Worm (Caenorhabditis elegans) whole organism, L3 larva: ENCODE data around the gene C12D8.13.

Experiments used
- R02D3.7 ChIP-seq: fragments of 150-350 bp; optimal IDR thresholded peaks from 2 replicates; lab custom pipeline; 2014; ENCODE audit warnings: missing biosample characterization, missing genetic modification characterization
- aly-2 ChIP-seq: fragments of 150-350 bp; optimal IDR thresholded peaks from 2 replicates; lab custom pipeline; 2014; ENCODE audit warnings: missing biosample characterization, missing genetic modification characterization
- ama-1 ChIP-seq: fragments of 150-350 bp; optimal IDR thresholded peaks from 2 replicates; lab custom pipeline; 2018
- ceh-16 ChIP-seq: sonication (generic microtip); optimal IDR thresholded peaks from 2 replicates; lab custom pipeline; 2017; ENCODE audit warnings: missing biosample characterization, missing genetic modification characterization
- ceh-28 ChIP-seq: fragments of 150-350 bp; optimal IDR thresholded peaks from 2 replicates; lab custom pipeline; 2014; ENCODE audit warnings: missing biosample characterization, missing genetic modification reagents, missing genetic modification characterization
- ceh-82 ChIP-seq: fragments of 150-350 bp; optimal IDR thresholded peaks from 2 replicates; lab custom pipeline; 2014; ENCODE audit warnings: missing biosample characterization, missing genetic modification characterization
- ceh-9 ChIP-seq: sonication (generic microtip); optimal IDR thresholded peaks from 2 replicates; lab custom pipeline; 2018; ENCODE audit warnings: missing biosample characterization, missing genetic modification characterization
- daf-12 ChIP-seq: fragments of 150-350 bp; optimal IDR thresholded peaks from 2 replicates; lab custom pipeline; 2014; ENCODE audit warnings: missing biosample characterization, missing genetic modification reagents, missing genetic modification characterization
- egl-5 ChIP-seq: fragments of 150-350 bp; optimal IDR thresholded peaks from 2 replicates; lab custom pipeline; 2017; ENCODE audit warnings: missing biosample characterization, missing genetic modification reagents, missing genetic modification characterization, inconsistent platforms
- elt-2 ChIP-seq: sonication (generic microtip); optimal IDR thresholded peaks from 2 replicates; lab custom pipeline; 2016; ENCODE audit warnings: missing genetic modification reagents, mild to moderate bottlenecking, missing genetic modification characterization, missing compliant biosample characterization
- elt-3 ChIP-seq, 3 experiments: fragments of 150-350 bp in 1 of 3; sonication (generic microtip) in 2 of 3; optimal IDR thresholded peaks; 2 replicates in 2 of 3; 4 replicates in 1 of 3; lab custom pipeline; 2014 to 2017; ENCODE audit warnings: missing biosample characterization in 3 of 3, missing genetic modification characterization in 3 of 3
- fkh-10 ChIP-seq: sonication (generic microtip); optimal IDR thresholded peaks from 2 replicates; lab custom pipeline; 2017; ENCODE audit warnings: missing biosample characterization, missing genetic modification reagents, missing genetic modification characterization
- fkh-2 ChIP-seq: fragments of 150-350 bp; optimal IDR thresholded peaks from 2 replicates; lab custom pipeline; 2014; ENCODE audit warnings: missing biosample characterization, missing genetic modification reagents, missing genetic modification characterization
- hmg-11 ChIP-seq: sonication (generic microtip); optimal IDR thresholded peaks from 2 replicates; lab custom pipeline; 2016; ENCODE audit warnings: missing genetic modification characterization, missing compliant biosample characterization
- jun-1 ChIP-seq: fragments of 150-350 bp; optimal IDR thresholded peaks from 2 replicates; lab custom pipeline; 2014; ENCODE audit warnings: missing biosample characterization, missing genetic modification reagents, missing genetic modification characterization
- lin-15B ChIP-seq: fragments of 150-350 bp; optimal IDR thresholded peaks from 2 replicates; lab custom pipeline; 2014; ENCODE audit warnings: missing biosample characterization, missing genetic modification characterization
- lin-39 ChIP-seq: fragments of 150-350 bp; optimal IDR thresholded peaks from 2 replicates; lab custom pipeline; 2018; ENCODE audit warnings: missing biosample characterization, missing genetic modification reagents, missing genetic modification characterization
- mdl-1 ChIP-seq: fragments of 150-350 bp; optimal IDR thresholded peaks from 2 replicates; lab custom pipeline; 2014; ENCODE audit warnings: missing biosample characterization, missing genetic modification characterization
- nfya-1 ChIP-seq: sonication (generic microtip); optimal IDR thresholded peaks from 2 replicates; lab custom pipeline; 2017; ENCODE audit warnings: missing genetic modification characterization, mild to moderate bottlenecking, missing compliant biosample characterization, antibody characterized with exemption, moderate library complexity; ENCODE audit not compliant: insufficient read depth
- nhr-11 ChIP-seq: fragments of 150-350 bp; optimal IDR thresholded peaks from 2 replicates; lab custom pipeline; 2014; ENCODE audit warnings: missing biosample characterization, missing genetic modification characterization
- nhr-12 ChIP-seq: fragments of 150-350 bp; optimal IDR thresholded peaks from 2 replicates; lab custom pipeline; 2014; ENCODE audit warnings: missing biosample characterization, missing genetic modification characterization
- nhr-23 ChIP-seq: fragments of 150-350 bp; optimal IDR thresholded peaks from 2 replicates; lab custom pipeline; 2014; ENCODE audit warnings: missing biosample characterization, missing genetic modification reagents, missing genetic modification characterization
- nhr-237 ChIP-seq: fragments of 150-350 bp; optimal IDR thresholded peaks from 2 replicates; lab custom pipeline; 2014; ENCODE audit warnings: missing biosample characterization, missing genetic modification characterization
- nhr-25 ChIP-seq: sonication (generic microtip); optimal IDR thresholded peaks from 2 replicates; lab custom pipeline; 2017; ENCODE audit warnings: missing biosample characterization, missing genetic modification characterization
- nhr-28 ChIP-seq: fragments of 150-350 bp; optimal IDR thresholded peaks from 2 replicates; lab custom pipeline; 2014; ENCODE audit warnings: missing biosample characterization, missing genetic modification characterization
- nhr-43 ChIP-seq: sonication (generic microtip); optimal IDR thresholded peaks from 2 replicates; lab custom pipeline; 2016; ENCODE audit warnings: mild to moderate bottlenecking, missing genetic modification characterization, missing compliant biosample characterization; ENCODE audit not compliant: poor library complexity, severe bottlenecking
- nhr-67 ChIP-seq: fragments of 150-350 bp; optimal IDR thresholded peaks from 2 replicates; lab custom pipeline; 2014; ENCODE audit warnings: missing biosample characterization, missing genetic modification characterization
- pha-4 ChIP-seq: fragments of 150-350 bp; optimal IDR thresholded peaks from 2 replicates; lab custom pipeline; 2014; ENCODE audit warnings: missing biosample characterization, missing genetic modification reagents, missing genetic modification characterization
- pqm-1 ChIP-seq: fragments of 150-350 bp; optimal IDR thresholded peaks from 2 replicates; lab custom pipeline; 2017; ENCODE audit warnings: missing biosample characterization, missing genetic modification characterization, inconsistent platforms
- sea-2 ChIP-seq: fragments of 150-350 bp; sonication (generic microtip); optimal IDR thresholded peaks from 4 replicates; lab custom pipeline; 2014; ENCODE audit warnings: missing biosample characterization, missing genetic modification reagents, missing genetic modification characterization
- snpc-4 ChIP-seq: fragments of 150-350 bp; optimal IDR thresholded peaks from 2 replicates; lab custom pipeline; 2014; ENCODE audit warnings: missing biosample characterization, missing genetic modification characterization
- tbx-2 ChIP-seq: sonication (generic microtip); optimal IDR thresholded peaks from 2 replicates; lab custom pipeline; 2016; ENCODE audit warnings: mild to moderate bottlenecking, missing genetic modification characterization, missing compliant biosample characterization
- unc-62 ChIP-seq: fragments of 150-350 bp; sonication (generic microtip); optimal IDR thresholded peaks from 4 replicates; lab custom pipeline; 2014; ENCODE audit warnings: missing biosample characterization, missing genetic modification reagents, missing genetic modification characterization
- zag-1 ChIP-seq: fragments of 150-350 bp; optimal IDR thresholded peaks from 2 replicates; lab custom pipeline; 2014; ENCODE audit warnings: missing biosample characterization, missing genetic modification characterization
- ztf-11 ChIP-seq: fragments of 150-350 bp; optimal IDR thresholded peaks from 2 replicates; lab custom pipeline; 2014; ENCODE audit warnings: missing biosample characterization, missing genetic modification characterization
- ztf-4 ChIP-seq: fragments of 150-350 bp; optimal IDR thresholded peaks from 2 replicates; lab custom pipeline; 2014; ENCODE audit warnings: missing biosample characterization, missing genetic modification characterization

C12D8.13 gene

ce11 chrV:10256050-10256449 lies 35.5 kb upstream of the C12D8.13 start, which contains the start of gene nhr-232:
Gene nhr-232, plus strand, starts transcription at chrV:10256170.
- no peak for TF ChIP-seq nhr-11 (tag; lab: Kevin White, UChicago)
- no peak for TF ChIP-seq ceh-9
- no peak for TF ChIP-seq zag-1 (tag; lab: Kevin White, UChicago)
- TF ChIP-seq tbx-2: no peak
- no peak for TF ChIP-seq ceh-28
- no peak for TF ChIP-seq egl-5 (tag; lab: Kevin White, UChicago)
- TF ChIP-seq nhr-67 (tag; lab: Kevin White, UChicago): no peak
- TF ChIP-seq nhr-28 (tag; lab: Kevin White, UChicago): no peak
- TF ChIP-seq jun-1 (tag; lab: Kevin White, UChicago): peak; percentile 27
- no peak for TF ChIP-seq lin-39 (tag; lab: Kevin White, UChicago)
- peak; percentile 81 for TF ChIP-seq elt-2 (tag; lab: Kevin White, UChicago)
- TF ChIP-seq mdl-1 (tag; lab: Kevin White, UChicago): no peak
- peak; percentile 70 for TF ChIP-seq pha-4 (tag; lab: Kevin White, UChicago)
- no peak for TF ChIP-seq nhr-12 (tag; lab: Kevin White, UChicago)
- no peak for TF ChIP-seq nhr-237 (tag; lab: Kevin White, UChicago)
- no peak for TF ChIP-seq R02D3.7 (tag; lab: Kevin White, UChicago)
- TF ChIP-seq pqm-1 (tag; lab: Kevin White, UChicago): peak; percentile 84
- TF ChIP-seq elt-3 (tag; optimal IDR thresholded peaks at IDR 0.05; lab: Kevin White, UChicago): no peak
- TF ChIP-seq fkh-10 (GFP tag; lab: Kevin White, UChicago): no peak
- TF ChIP-seq unc-62: no peak
- TF ChIP-seq daf-12 (tag; lab: Kevin White, UChicago): no peak
- no peak for TF ChIP-seq sea-2 (GFP tag; lab: Kevin White, UChicago)

ce11 chrV:10255005-10255472 lies 34.5 kb upstream of the C12D8.13 start, which contains the start of gene rop-1:
Gene rop-1, minus strand, starts transcription at chrV:10255055.
- TF ChIP-seq aly-2 (tag; lab: Kevin White, UChicago): no peak
- no peak for TF ChIP-seq jun-1 (tag; lab: Kevin White, UChicago)
- TF ChIP-seq unc-62: no peak
- no peak for TF ChIP-seq ama-1
- no peak for TF ChIP-seq nhr-23 (tag; lab: Kevin White, UChicago)
- TF ChIP-seq mdl-1 (tag; lab: Kevin White, UChicago): no peak
- TF ChIP-seq snpc-4: no peak
- no peak for TF ChIP-seq nhr-12 (tag; lab: Kevin White, UChicago)
- TF ChIP-seq sea-2 (GFP tag; lab: Kevin White, UChicago): no peak
- no peak for TF ChIP-seq hmg-11 (tag; lab: Kevin White, UChicago)
- no peak for TF ChIP-seq ceh-82
- TF ChIP-seq nhr-11 (tag; lab: Kevin White, UChicago): no peak
- no peak for TF ChIP-seq fkh-2
- TF ChIP-seq R02D3.7 (tag; lab: Kevin White, UChicago): no peak
- no peak for TF ChIP-seq ceh-16
- peak; percentile 13 for TF ChIP-seq elt-2 (tag; lab: Kevin White, UChicago)
- peak; percentile 62 for TF ChIP-seq pha-4 (tag; lab: Kevin White, UChicago)
- no peak for TF ChIP-seq ztf-4 (tag; lab: Kevin White, UChicago)
- peak; percentile 7 for TF ChIP-seq nfya-1 (tag; lab: Kevin White, UChicago)
- no peak for TF ChIP-seq nhr-25 (tag; lab: Kevin White, UChicago)
- no peak for TF ChIP-seq egl-5 (tag; lab: Kevin White, UChicago)
- peak; percentile 32 for TF ChIP-seq pqm-1 (tag; lab: Kevin White, UChicago)
- TF ChIP-seq ceh-9: no peak
- no peak for TF ChIP-seq lin-15B (tag; lab: Kevin White, UChicago)
- TF ChIP-seq daf-12 (tag; lab: Kevin White, UChicago): no peak
- TF ChIP-seq ztf-11 (tag; lab: Kevin White, UChicago): no peak
- no peak for TF ChIP-seq nhr-28 (tag; lab: Kevin White, UChicago)
- no peak for TF ChIP-seq nhr-237 (tag; lab: Kevin White, UChicago)
- TF ChIP-seq zag-1 (tag; lab: Kevin White, UChicago): no peak
- no peak for TF ChIP-seq nhr-67 (tag; lab: Kevin White, UChicago)

ce11 chrV:10252682-10253081 lies 32.2 kb upstream of the C12D8.13 start:
- no peak for TF ChIP-seq lin-39 (tag; lab: Kevin White, UChicago)
- peak; percentile 53 for TF ChIP-seq ama-1
- TF ChIP-seq nhr-11 (tag; lab: Kevin White, UChicago): no peak
- TF ChIP-seq lin-15B (tag; lab: Kevin White, UChicago): no peak
- TF ChIP-seq nhr-43: no peak
